Worm (Caenorhabditis elegans) whole organism, young adult: Measurements from ENCODE around the gene Y48B6A.10.

ENCODE experiments used
- B0035.1 ChIP-seq: sonication (generic microtip); optimal IDR thresholded peaks from 2 replicates; lab custom pipeline; 2016; ENCODE audit warnings: missing genetic modification characterization, mild to moderate bottlenecking, missing compliant biosample characterization, missing genotype, missing genetic modification reagents
- C17E4.6 ChIP-seq: fragments of 200-800 bp; sonication (Bioruptor generic); IDR thresholded peaks from 2 replicates; pipeline ENCODE4 v1.3.6; 2022; ENCODE audit warnings: missing genetic modification reagents, missing genetic modification characterization, missing compliant biosample characterization
- D2030.7 ChIP-seq: fragments of 200-800 bp; sonication (Bioruptor generic); IDR thresholded peaks from 2 replicates; pipeline ENCODE4 v1.3.6; 2022; ENCODE audit warnings: missing genetic modification reagents, missing genetic modification characterization, missing compliant biosample characterization
- F10E7.11 ChIP-seq: sonication (generic microtip); optimal IDR thresholded peaks from 2 replicates; lab custom pipeline; 2017; ENCODE audit warnings: mild to moderate bottlenecking, missing genetic modification characterization, moderate library complexity, missing compliant biosample characterization
- F22D6.2 ChIP-seq: sonication (generic microtip); optimal IDR thresholded peaks from 2 replicates; lab custom pipeline; 2016; ENCODE audit warnings: mild to moderate bottlenecking, missing genetic modification characterization, missing compliant biosample characterization
- F23B12.7 ChIP-seq: sonication (generic microtip); optimal IDR thresholded peaks from 2 replicates; lab custom pipeline; 2017; ENCODE audit warnings: missing genetic modification characterization, mild to moderate bottlenecking, missing compliant biosample characterization, antibody characterized with exemption, moderate library complexity; ENCODE audit not compliant: insufficient read depth
- F37B4.10 ChIP-seq: fragments of 200-800 bp; sonication (Bioruptor generic); IDR thresholded peaks from 2 replicates; pipeline ENCODE4 v1.3.6; 2022; ENCODE audit warnings: missing genetic modification characterization, missing compliant biosample characterization
- F52B5.7 ChIP-seq: sonication (generic microtip); optimal IDR thresholded peaks from 2 replicates; lab custom pipeline; 2016; ENCODE audit warnings: mild to moderate bottlenecking, missing genetic modification characterization, missing compliant biosample characterization
- F55B11.4 ChIP-seq: sonication (generic microtip); optimal IDR thresholded peaks from 2 replicates; lab custom pipeline; 2016; ENCODE audit warnings: missing compliant biosample characterization, missing genetic modification characterization, borderline replicate concordance; ENCODE audit not compliant: insufficient read depth
- F57A8.1 ChIP-seq: fragments of 200-800 bp; sonication (Bioruptor generic); optimal IDR thresholded peaks from 2 replicates; lab custom pipeline; 2018; ENCODE audit warnings: mild to moderate bottlenecking, missing genetic modification characterization, moderate library complexity, missing compliant biosample characterization
- T07F8.4 ChIP-seq: sonication (generic microtip); optimal IDR thresholded peaks from 2 replicates; lab custom pipeline; 2016; ENCODE audit warnings: mild to moderate bottlenecking, missing genetic modification characterization, moderate library complexity, missing compliant biosample characterization
- Y53G8AR.9 ChIP-seq: fragments of 200-800 bp; sonication (Bioruptor generic); conservative IDR thresholded peaks from 2 replicates; pipeline ENCODE4 v1.3.6; 2022; ENCODE audit warnings: missing genetic modification reagents, missing genetic modification characterization, missing compliant biosample characterization
- Y56A3A.18 ChIP-seq: fragments of 200-800 bp; sonication (Bioruptor generic); IDR thresholded peaks from 2 replicates; pipeline ENCODE4 v1.3.6; 2022; ENCODE audit warnings: missing genetic modification reagents, missing genetic modification characterization, missing compliant biosample characterization
- akir-1 ChIP-seq: fragments of 200-800 bp; sonication (Bioruptor generic); optimal IDR thresholded peaks from 2 replicates; lab custom pipeline; 2018; ENCODE audit warnings: mild to moderate bottlenecking, missing genetic modification characterization, moderate library complexity, missing compliant biosample characterization
- aptf-3 ChIP-seq: fragments of 200-800 bp; sonication (Bioruptor generic); IDR thresholded peaks from 2 replicates; pipeline ENCODE4 v1.3.6; 2022; ENCODE audit warnings: missing genetic modification characterization, missing compliant biosample characterization
- atf-7 ChIP-seq: sonication (generic microtip); optimal IDR thresholded peaks from 2 replicates; lab custom pipeline; 2017; ENCODE audit warnings: mild to moderate bottlenecking, missing genetic modification characterization, missing compliant biosample characterization
- bed-2 ChIP-seq: fragments of 200-800 bp; sonication (Bioruptor generic); IDR thresholded peaks from 2 replicates; pipeline ENCODE4 v1.3.6; 2022; ENCODE audit warnings: missing genetic modification reagents, missing genetic modification characterization, missing compliant biosample characterization
- ccch-3 ChIP-seq: fragments of 200-800 bp; sonication (Bioruptor generic); optimal IDR thresholded peaks from 2 replicates; lab custom pipeline; 2018; ENCODE audit warnings: mild to moderate bottlenecking, missing genetic modification characterization, missing compliant biosample characterization
- cebp-1 ChIP-seq, 2 experiments: fragments of 200-800 bp in 1 of 2; sonication (Bioruptor generic) in 1 of 2; sonication (generic microtip) in 1 of 2; IDR thresholded peaks in 1 of 2; optimal IDR thresholded peaks in 1 of 2; 2 replicates each; pipeline versions ENCODE4 v1.3.6 to Lab custom; 2017 to 2022; ENCODE audit warnings: missing compliant biosample characterization in 2 of 2, missing genetic modification characterization in 2 of 2, mild to moderate bottlenecking in 1 of 2, missing genetic modification reagents in 1 of 2, moderate library complexity in 1 of 2
- cebp-2 ChIP-seq: fragments of 200-800 bp; sonication (Bioruptor generic); IDR thresholded peaks from 2 replicates; pipeline ENCODE4 v1.3.6; 2022; ENCODE audit warnings: missing genetic modification characterization, missing compliant biosample characterization
- ceh-100 ChIP-seq: fragments of 200-800 bp; sonication (Bioruptor generic); IDR thresholded peaks from 2 replicates; pipeline ENCODE4 v1.3.6; 2022; ENCODE audit warnings: missing genetic modification reagents, missing genetic modification characterization, missing compliant biosample characterization
- ceh-27 ChIP-seq: fragments of 200-800 bp; sonication (Bioruptor generic); optimal IDR thresholded peaks from 2 replicates; lab custom pipeline; 2018; ENCODE audit warnings: mild to moderate bottlenecking, missing genetic modification characterization, moderate library complexity, missing compliant biosample characterization
- ceh-79 ChIP-seq: sonication (generic microtip); optimal IDR thresholded peaks from 2 replicates; lab custom pipeline; 2017; ENCODE audit warnings: mild to moderate bottlenecking, missing genetic modification characterization, missing compliant biosample characterization
- ceh-91 ChIP-seq: fragments of 200-800 bp; sonication (Bioruptor generic); IDR thresholded peaks from 2 replicates; pipeline ENCODE4 v1.3.6; 2022; ENCODE audit warnings: missing genetic modification reagents, missing genetic modification characterization, missing compliant biosample characterization
- chd-7 ChIP-seq: sonication (generic microtip); optimal IDR thresholded peaks from 2 replicates; lab custom pipeline; 2016; ENCODE audit warnings: mild to moderate bottlenecking, missing genetic modification characterization, moderate library complexity, missing compliant biosample characterization
- dpl-1 ChIP-seq: fragments of 150-350 bp; optimal IDR thresholded peaks from 2 replicates; lab custom pipeline; 2014; ENCODE audit warnings: missing biosample characterization, missing genetic modification reagents, missing genetic modification characterization
- hmg-1.2 ChIP-seq: fragments of 200-800 bp; sonication (Bioruptor generic); IDR thresholded peaks from 2 replicates; pipeline ENCODE4 v1.3.6; 2022; ENCODE audit warnings: missing genetic modification reagents, missing genetic modification characterization, missing compliant biosample characterization
- hrde-1 ChIP-seq: sonication (generic microtip); optimal IDR thresholded peaks from 2 replicates; lab custom pipeline; 2016; ENCODE audit warnings: missing genetic modification characterization, mild to moderate bottlenecking, missing compliant biosample characterization, moderate library complexity, missing genotype, missing genetic modification reagents, borderline replicate concordance
- hsf-1 ChIP-seq: fragments of 200-800 bp; sonication (Bioruptor generic); IDR thresholded peaks from 2 replicates; pipeline ENCODE4 v1.3.6; 2022; ENCODE audit warnings: missing genetic modification reagents, missing genetic modification characterization, missing compliant biosample characterization
- lag-1 ChIP-seq: fragments of 200-800 bp; sonication (Bioruptor generic); IDR thresholded peaks from 2 replicates; pipeline ENCODE4 v1.3.6; 2022; ENCODE audit warnings: missing genetic modification reagents, missing genetic modification characterization, missing compliant biosample characterization
- lin-35 ChIP-seq, 3 experiments: fragments of 150-350 bp in 2 of 3; sonication (generic microtip) in 1 of 3; optimal IDR thresholded peaks; 2 replicates each; lab custom pipeline; 2014 to 2018; ENCODE audit warnings: missing biosample characterization in 3 of 3, missing genetic modification characterization in 3 of 3, missing genetic modification reagents in 3 of 3
- lin-40 ChIP-seq: sonication (generic microtip); optimal IDR thresholded peaks from 2 replicates; lab custom pipeline; 2016; ENCODE audit warnings: missing genetic modification characterization, mild to moderate bottlenecking, missing compliant biosample characterization, missing genotype, missing genetic modification reagents
- lin-54 ChIP-seq: fragments of 200-800 bp; sonication (Bioruptor generic); optimal IDR thresholded peaks from 2 replicates; lab custom pipeline; 2018; ENCODE audit warnings: mild to moderate bottlenecking, missing genetic modification characterization, missing compliant biosample characterization
- lir-1 ChIP-seq: fragments of 200-800 bp; sonication (Bioruptor generic); conservative IDR thresholded peaks from 2 replicates; pipeline ENCODE4 v1.3.6; 2022; ENCODE audit warnings: missing genetic modification reagents, missing genetic modification characterization, missing compliant biosample characterization
- lsl-1 ChIP-seq: fragments of 200-800 bp; sonication (Bioruptor generic); optimal IDR thresholded peaks from 2 replicates; lab custom pipeline; 2018; ENCODE audit warnings: mild to moderate bottlenecking, missing genetic modification characterization, moderate library complexity, missing compliant biosample characterization
- madf-6 ChIP-seq: fragments of 200-800 bp; sonication (Bioruptor generic); IDR thresholded peaks from 2 replicates; pipeline ENCODE4 v1.3.6; 2022; ENCODE audit warnings: missing genetic modification reagents, missing genetic modification characterization, missing compliant biosample characterization
- mcd-1 ChIP-seq: fragments of 200-800 bp; sonication (Bioruptor generic); IDR thresholded peaks from 2 replicates; pipeline ENCODE4 v1.3.6; 2022; ENCODE audit warnings: missing genetic modification reagents, missing genetic modification characterization, missing compliant biosample characterization
- mes-4 ChIP-seq: sonication (generic microtip); optimal IDR thresholded peaks from 2 replicates; lab custom pipeline; 2016; ENCODE audit warnings: missing genotype, missing genetic modification characterization, missing compliant biosample characterization
- mxl-1 ChIP-seq: sonication (generic microtip); optimal IDR thresholded peaks from 2 replicates; lab custom pipeline; 2016; ENCODE audit warnings: missing genetic modification characterization, missing compliant biosample characterization
- rec-8 ChIP-seq, 2 experiments: sonication (generic microtip); optimal IDR thresholded peaks; 2 replicates each; lab custom pipeline; 2016; ENCODE audit warnings: mild to moderate bottlenecking in 2 of 2, missing genetic modification characterization in 2 of 2, missing genetic modification reagents in 2 of 2, missing genotype in 2 of 2, missing biosample characterization in 1 of 2, missing compliant biosample characterization in 1 of 2, moderate library complexity in 1 of 2
- repo-1 ChIP-seq: sonication (generic microtip); optimal IDR thresholded peaks from 2 replicates; lab custom pipeline; 2017; ENCODE audit warnings: mild to moderate bottlenecking, missing genetic modification characterization, missing compliant biosample characterization
- snpc-1.3 ChIP-seq: sonication (generic microtip); optimal IDR thresholded peaks from 2 replicates; lab custom pipeline; 2017; ENCODE audit warnings: missing genetic modification characterization, mild to moderate bottlenecking, missing compliant biosample characterization, antibody characterized with exemption, moderate library complexity, missing genotype, missing genetic modification reagents; ENCODE audit not compliant: insufficient read depth
- sptf-2 ChIP-seq: fragments of 200-800 bp; sonication (Bioruptor generic); optimal IDR thresholded peaks from 2 replicates; lab custom pipeline; 2018; ENCODE audit warnings: mild to moderate bottlenecking, missing genetic modification characterization, missing compliant biosample characterization
- tbp1 ChIP-seq: fragments of 200-800 bp; sonication (Bioruptor generic); optimal IDR thresholded peaks from 2 replicates; lab custom pipeline; 2018; ENCODE audit warnings: mild to moderate bottlenecking, missing genetic modification characterization, missing compliant biosample characterization
- unc-130 ChIP-seq: sonication (generic microtip); optimal IDR thresholded peaks from 2 replicates; lab custom pipeline; 2016; ENCODE audit warnings: missing genetic modification reagents, missing genetic modification characterization, missing compliant biosample characterization
- zfh-2 ChIP-seq: fragments of 200-800 bp; sonication (Bioruptor generic); conservative IDR thresholded peaks from 2 replicates; pipeline ENCODE4 v1.3.6; 2022; ENCODE audit warnings: missing genetic modification reagents, missing genetic modification characterization, missing compliant biosample characterization
- ztf-25 ChIP-seq: fragments of 200-800 bp; sonication (Bioruptor generic); IDR thresholded peaks from 2 replicates; pipeline ENCODE4 v1.3.6; 2022; ENCODE audit warnings: missing genetic modification reagents, missing genetic modification characterization, missing compliant biosample characterization
- ztf-26 ChIP-seq: sonication (generic microtip); optimal IDR thresholded peaks from 2 replicates; lab custom pipeline; 2017; ENCODE audit warnings: missing genetic modification characterization, missing compliant biosample characterization

Y48B6A.10 gene

ce11 chrII:14218142-14218541 lies 3.9 kb downstream of the Y48B6A.10 start (continued):
- TF ChIP-seq lin-40 = no peak
- peak; percentile 48 for TF ChIP-seq lin-54 (GFP tag; lab: Kevin White, UChicago)
- TF ChIP-seq F23B12.7 = no peak
- no peak for TF ChIP-seq ceh-79
- TF ChIP-seq F57A8.1 (GFP tag; lab: Kevin White, UChicago) = no peak
- TF ChIP-seq snpc-1.3 (tag; lab: Kevin White, UChicago) = peak; percentile 27
- TF ChIP-seq tbp1 (GFP tag; lab: Kevin White, UChicago) = no peak
- no peak for TF ChIP-seq lag-1
- no peak for TF ChIP-seq hrde-1 (tag; lab: Kevin White, UChicago)
- TF ChIP-seq Y56A3A.18 = no peak
- TF ChIP-seq repo-1 (tag; lab: Kevin White, UChicago) = no peak
- TF ChIP-seq ceh-27 (GFP tag; lab: Kevin White, UChicago) = no peak
- no peak for TF ChIP-seq ztf-26
- TF ChIP-seq F37B4.10 (GFP tag; lab: Robert Waterston, UW) = no peak
- TF ChIP-seq Y53G8AR.9 (GFP tag; lab: Robert Waterston, UW) = no peak
- TF ChIP-seq dpl-1 (GFP tag; lab: Kevin White, UChicago) = no peak
- TF ChIP-seq F55B11.4 (tag; lab: Kevin White, UChicago) = no peak
- no peak for TF ChIP-seq ccch-3 (GFP tag; lab: Kevin White, UChicago)
- no peak for TF ChIP-seq chd-7 (tag; lab: Kevin White, UChicago)
- no peak for TF ChIP-seq ztf-25 (GFP tag; lab: Robert Waterston, UW)
- no peak for TF ChIP-seq akir-1 (GFP tag; lab: Kevin White, UChicago)
- no peak for TF ChIP-seq F52B5.7 (tag; lab: Kevin White, UChicago)
- TF ChIP-seq B0035.1 (tag; lab: Kevin White, UChicago) = no peak
- no peak for TF ChIP-seq unc-130 (GFP tag; lab: Kevin White, UChicago)
- TF ChIP-seq aptf-3 (GFP tag; lab: Robert Waterston, UW) = no peak
- TF ChIP-seq madf-6 (GFP tag; lab: Robert Waterston, UW) = peak; percentile 94
- TF ChIP-seq mes-4 (tag; lab: Kevin White, UChicago) = no peak
- TF ChIP-seq atf-7 (tag; lab: Kevin White, UChicago) = no peak
- TF ChIP-seq lir-1 = no peak
- 0 out of 2 replicates have a peak, but pooled peaks have one; percentile 15 for TF ChIP-seq hmg-1.2
- peak; percentile 81 for TF ChIP-seq ceh-91 (GFP tag; lab: Robert Waterston, UW)
- TF ChIP-seq cebp-1 (GFP tag; IDR thresholded peaks at IDR 0.05; lab: Robert Waterston, UW) = no peak
- no peak for TF ChIP-seq cebp-1 (tag; optimal IDR thresholded peaks at IDR 0.05; lab: Kevin White, UChicago)
- no peak for TF ChIP-seq rec-8 (tag; optimal IDR thresholded peaks at IDR 0.05; lab: Kevin White, UChicago)
- TF ChIP-seq F22D6.2 (tag; lab: Kevin White, UChicago) = no peak
- TF ChIP-seq hsf-1 (GFP tag; lab: Robert Waterston, UW) = no peak
- TF ChIP-seq D2030.7 (GFP tag; lab: Robert Waterston, UW) = peak; percentile 74; the same call in 1 of the 2 replicates
- no peak for TF ChIP-seq lin-35 (GFP tag; optimal IDR thresholded peaks at IDR 0.05; lab: Kevin White, UChicago)
- no peak for TF ChIP-seq C17E4.6
- peak; percentile 58 for TF ChIP-seq mcd-1 (GFP tag; lab: Robert Waterston, UW)
- no peak for TF ChIP-seq zfh-2 (GFP tag; lab: Robert Waterston, UW)
- no peak for TF ChIP-seq bed-2
- no peak for TF ChIP-seq F10E7.11 (tag; lab: Kevin White, UChicago)
- TF ChIP-seq lsl-1 (GFP tag; lab: Kevin White, UChicago) = peak; percentile 98
- TF ChIP-seq ceh-100 (GFP tag; lab: Robert Waterston, UW) = no peak
- TF ChIP-seq cebp-2 (GFP tag; lab: Robert Waterston, UW) = no peak
- no peak for TF ChIP-seq T07F8.4
- TF ChIP-seq mxl-1 = no peak
- no peak for TF ChIP-seq sptf-2
